Worm (Caenorhabditis elegans): ENCODE measurements around the gene dct-14.

dct-14 gene

ce11 chrV:20500405-20500804 lies at the start of gene dct-14:
Gene dct-14, minus strand, starts transcription at chrV:20500505.
- no peak for TF ChIP-seq Y79H2A.3 (GFP tag; conservative IDR thresholded peaks at IDR 0.05)
- TF ChIP-seq mel-28 (tag; optimal IDR thresholded peaks at IDR 0.05; ENCODE audit: borderline replicate concordance), result no peak
- TF ChIP-seq unc-130 (GFP tag; optimal IDR thresholded peaks at IDR 0.05), result no peak
- no peak for TF ChIP-seq nhr-179 (tag; optimal IDR thresholded peaks at IDR 0.05)
- TF ChIP-seq B0019.2 (GFP tag; conservative IDR thresholded peaks at IDR 0.05), result no peak
- TF ChIP-seq dpl-1 (GFP tag; optimal IDR thresholded peaks at IDR 0.05), result no peak
- no peak for TF ChIP-seq unc-62 (GFP tag; optimal IDR thresholded peaks at IDR 0.05)
- TF ChIP-seq hsf-1 (GFP tag; IDR thresholded peaks at IDR 0.05), result no peak
- no peak for TF ChIP-seq C17E4.6 (GFP tag; IDR thresholded peaks at IDR 0.05)
- TF ChIP-seq lsy-27 (tag; optimal IDR thresholded peaks at IDR 0.05; ENCODE audit: borderline replicate concordance, insufficient read depth), result no peak
- TF ChIP-seq ceh-91 (GFP tag; IDR thresholded peaks at IDR 0.05), result no peak
- TF ChIP-seq ceh-58 (GFP tag; IDR thresholded peaks at IDR 0.05), result no peak
- no peak for TF ChIP-seq tbx-9 (tag; optimal IDR thresholded peaks at IDR 0.05; ENCODE audit: borderline replicate concordance)
- no peak for TF ChIP-seq fkh-3 (tag; optimal IDR thresholded peaks at IDR 0.05)
- no peak for TF ChIP-seq lin-26 (GFP tag; IDR thresholded peaks at IDR 0.05)
- no peak for TF ChIP-seq xnd-1 (tag; optimal IDR thresholded peaks at IDR 0.05)
- TF ChIP-seq let-526 (GFP tag; IDR thresholded peaks at IDR 0.05), result no peak
- TF ChIP-seq die-1 (tag; optimal IDR thresholded peaks at IDR 0.05), result no peak
- TF ChIP-seq snpc-3.4 (tag; optimal IDR thresholded peaks at IDR 0.05), result no peak
- TF ChIP-seq lsl-1 (GFP tag; optimal IDR thresholded peaks at IDR 0.05), result no peak

DNA sequence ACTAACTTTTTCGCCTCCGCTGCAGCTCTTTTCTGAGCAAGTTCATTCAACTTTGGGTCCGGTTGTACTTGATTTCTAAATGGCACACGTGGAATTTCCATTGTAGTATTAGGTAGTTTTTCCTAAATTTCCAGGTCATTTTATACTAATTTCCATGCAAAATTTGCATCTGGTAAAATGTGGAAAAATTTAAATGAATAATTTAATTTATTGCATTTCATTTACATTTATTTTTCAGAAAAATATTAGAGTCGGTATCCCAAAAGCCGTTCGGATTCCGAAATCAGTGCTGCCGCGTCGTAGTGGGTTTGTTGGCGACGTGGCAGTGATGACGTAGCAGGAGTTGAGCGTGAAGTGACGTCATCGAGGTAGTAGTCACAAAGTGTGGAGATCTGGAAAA lies 46.7 kb upstream of the dct-14 start, which contains the start of gene Y38H6C.18:
Y38H6C.18 (minus strand) TSS at position 101 of the 400 bp plus-strand sequence.
- no peak for TF ChIP-seq pbrm-1 (GFP tag; IDR thresholded peaks at IDR 0.05)
- TF ChIP-seq ceh-91 (GFP tag; IDR thresholded peaks at IDR 0.05), result no peak
- TF ChIP-seq ztf-28 (GFP tag; IDR thresholded peaks at IDR 0.05), result no peak
- no peak for TF ChIP-seq let-607 (tag; optimal IDR thresholded peaks at IDR 0.05)
- TF ChIP-seq lin-26 (GFP tag; IDR thresholded peaks at IDR 0.05), result no peak
- no peak for TF ChIP-seq Y56A3A.18 (GFP tag; IDR thresholded peaks at IDR 0.05)
- no peak for TF ChIP-seq nfya-1 (tag; optimal IDR thresholded peaks at IDR 0.05; ENCODE audit: borderline replicate concordance, insufficient read depth)
- TF ChIP-seq D2030.7 (GFP tag; IDR thresholded peaks at IDR 0.05), result no peak
- no peak for TF ChIP-seq xnd-1 (tag; optimal IDR thresholded peaks at IDR 0.05)
- TF ChIP-seq ceh-79 (tag; optimal IDR thresholded peaks at IDR 0.05), result no peak
- no peak for TF ChIP-seq Y53F4B.3 (GFP tag; IDR thresholded peaks at IDR 0.05)
- TF ChIP-seq madf-10 (tag; optimal IDR thresholded peaks at IDR 0.05), result no peak

ce11 chrV:20545742-20546141 lies 45.4 kb upstream of the dct-14 start:
- TF ChIP-seq lin-26 (GFP tag; IDR thresholded peaks at IDR 0.05), result no peak
- no peak for TF ChIP-seq ekl-4 (GFP tag; IDR thresholded peaks at IDR 0.05)
- TF ChIP-seq F33H1.4 (GFP tag; IDR thresholded peaks at IDR 0.05), result no peak
- TF ChIP-seq dpl-1 (GFP tag; optimal IDR thresholded peaks at IDR 0.05), result no peak
- no peak for TF ChIP-seq rpc-1 (optimal IDR thresholded peaks at IDR 0.05)
- no peak for TF ChIP-seq rpc-1 (tag; optimal IDR thresholded peaks at IDR 0.05)
- no peak for TF ChIP-seq Y53G8AR.9 (GFP tag; conservative IDR thresholded peaks at IDR 0.05)
- TF ChIP-seq tbp1 (GFP tag; optimal IDR thresholded peaks at IDR 0.05), result no peak
- no peak for TF ChIP-seq F55B11.4 (tag; optimal IDR thresholded peaks at IDR 0.05; ENCODE audit: borderline replicate concordance, insufficient read depth)
- no peak for TF ChIP-seq F23B12.7 (tag; optimal IDR thresholded peaks at IDR 0.05; ENCODE audit: insufficient read depth)
- no peak for TF ChIP-seq ztf-25 (GFP tag; IDR thresholded peaks at IDR 0.05)
- no peak for TF ChIP-seq nhr-179 (tag; optimal IDR thresholded peaks at IDR 0.05)
- TF ChIP-seq attf-3 (GFP tag; conservative IDR thresholded peaks at IDR 0.05), result no peak
- TF ChIP-seq ceh-27 (GFP tag; optimal IDR thresholded peaks at IDR 0.05), result no peak
- no peak for TF ChIP-seq somi-1 (GFP tag; optimal IDR thresholded peaks at IDR 0.05)
